Fruit fly (Drosophila melanogaster) whole organism, embryonic: ENCODE data around the gene CG44000.

Experiments
- Aef1 ChIP-seq: fragments of 200-800 bp; sonication (Bioruptor generic); IDR thresholded peaks from 3 replicates; pipeline ENCODE4 v1.3.6; 2022; ENCODE audit warnings: missing biosample characterization, missing genetic modification characterization
- Atf3 ChIP-seq: fragments of 200-800 bp; sonication (Bioruptor generic); optimal IDR thresholded peaks from 3 replicates; lab custom pipeline; 2016; ENCODE audit warnings: missing biosample characterization, missing genetic modification characterization
- Bgb ChIP-seq: fragments of 200-800 bp; sonication (Bioruptor generic); IDR thresholded peaks from 2 replicates; pipeline ENCODE4 v1.3.6; 2022; ENCODE audit warnings: missing biosample characterization, missing genetic modification characterization; ENCODE audit not compliant: partially characterized antibody
- CG10321 ChIP-seq: fragments of 200-800 bp; sonication (Bioruptor generic); IDR thresholded peaks from 2 replicates; pipeline ENCODE4 v1.3.6; 2022; ENCODE audit warnings: missing biosample characterization, missing genetic modification characterization
- CG10565 ChIP-seq: fragments of 200-800 bp; sonication (Bioruptor generic); optimal IDR thresholded peaks from 3 replicates; lab custom pipeline; 2016; ENCODE audit warnings: missing biosample characterization, mild to moderate bottlenecking, missing genetic modification characterization
- CG11093 ChIP-seq: fragments of 200-800 bp; sonication (Bioruptor generic); IDR thresholded peaks from 3 replicates; pipeline ENCODE4 v1.3.6; 2022; ENCODE audit warnings: missing biosample characterization, missing genetic modification characterization
- CG11247 ChIP-seq: fragments of 200-800 bp; sonication (Bioruptor generic); IDR thresholded peaks from 2 replicates; pipeline ENCODE4 v1.3.6; 2022; ENCODE audit warnings: missing biosample characterization, missing genetic modification characterization
- CG11695 ChIP-seq: fragments of 200-800 bp; sonication (Bioruptor generic); IDR thresholded peaks from 3 replicates; pipeline ENCODE4 v1.3.6; 2022; ENCODE audit warnings: missing biosample characterization, missing genetic modification characterization
- CG12391 ChIP-seq: fragments of 200-800 bp; sonication (Bioruptor generic); optimal IDR thresholded peaks from 3 replicates; lab custom pipeline; 2018; ENCODE audit warnings: missing biosample characterization, mild to moderate bottlenecking, missing genetic modification characterization, moderate library complexity
- CG13775 ChIP-seq: fragments of 200-800 bp; sonication (Bioruptor generic); optimal IDR thresholded peaks from 3 replicates; lab custom pipeline; 2017; ENCODE audit warnings: missing biosample characterization, mild to moderate bottlenecking, missing genetic modification characterization
- CG17359 ChIP-seq: fragments of 200-800 bp; sonication (Bioruptor generic); optimal IDR thresholded peaks from 3 replicates; lab custom pipeline; 2018; ENCODE audit warnings: missing biosample characterization, mild to moderate bottlenecking, missing genetic modification characterization, moderate library complexity
- CG2712 ChIP-seq: fragments of 200-800 bp; optimal IDR thresholded peaks from 3 replicates; lab custom pipeline; 2019; ENCODE audit warnings: missing biosample characterization, mild to moderate bottlenecking, missing genetic modification characterization, moderate library complexity
- CG2889 ChIP-seq: fragments of 200-800 bp; sonication (Bioruptor generic); IDR thresholded peaks from 3 replicates; pipeline ENCODE4 v1.3.6; 2022; ENCODE audit warnings: missing biosample characterization, missing genetic modification characterization
- CG31224 ChIP-seq: fragments of 200-800 bp; sonication (Bioruptor generic); IDR thresholded peaks from 2 replicates; pipeline ENCODE4 v1.3.6; 2022; ENCODE audit warnings: missing biosample characterization, missing genetic modification characterization
- CG33557 ChIP-seq: fragments of 200-800 bp; sonication (Bioruptor generic); optimal IDR thresholded peaks from 2 replicates; lab custom pipeline; 2019; ENCODE audit warnings: missing biosample characterization, mild to moderate bottlenecking, missing genetic modification characterization, moderate library complexity
- CG34422 ChIP-seq: fragments of 200-800 bp; sonication (Bioruptor generic); IDR thresholded peaks from 3 replicates; pipeline ENCODE4 v1.3.6; 2022; ENCODE audit warnings: missing biosample characterization, missing genetic modification characterization
- CG3847 ChIP-seq: fragments of 200-800 bp; sonication (Bioruptor generic); IDR thresholded peaks from 2 replicates; pipeline ENCODE4 v1.3.6; 2022; ENCODE audit warnings: missing biosample characterization, missing genetic modification characterization
- CG6683 ChIP-seq: fragments of 200-800 bp; sonication (Bioruptor generic); optimal IDR thresholded peaks from 2 replicates; lab custom pipeline; 2017; ENCODE audit warnings: missing biosample characterization, mild to moderate bottlenecking, missing genetic modification characterization, missing genetic modification reagents
- CG7556 ChIP-seq: fragments of 200-800 bp; sonication (Bioruptor generic); optimal IDR thresholded peaks from 2 replicates; lab custom pipeline; 2017; ENCODE audit warnings: missing biosample characterization, mild to moderate bottlenecking, missing genetic modification characterization
- CG7786 ChIP-seq: fragments of 200-800 bp; sonication (Bioruptor generic); optimal IDR thresholded peaks from 2 replicates; lab custom pipeline; 2016; ENCODE audit warnings: missing biosample characterization, missing genetic modification characterization
- CG7839 ChIP-seq: fragments of 200-800 bp; sonication (Bioruptor generic); optimal IDR thresholded peaks from 3 replicates; lab custom pipeline; 2018; ENCODE audit warnings: missing biosample characterization, mild to moderate bottlenecking, missing genetic modification characterization, moderate library complexity
- CG7928 ChIP-seq: fragments of 200-800 bp; sonication (Bioruptor generic); optimal IDR thresholded peaks from 2 replicates; lab custom pipeline; 2017; ENCODE audit warnings: missing biosample characterization, mild to moderate bottlenecking, missing genetic modification characterization
- CG8290 ChIP-seq, 3 experiments: fragments of 200-800 bp; sonication (Bioruptor generic); optimal IDR thresholded peaks; 2 replicates each; lab custom pipeline; 2016 to 2019; ENCODE audit warnings: missing biosample characterization in 3 of 3, missing genetic modification characterization in 3 of 3, mild to moderate bottlenecking in 2 of 3, moderate library complexity in 1 of 3
- CG8388 ChIP-seq: fragments of 200-800 bp; sonication (Bioruptor generic); optimal IDR thresholded peaks from 2 replicates; lab custom pipeline; 2019; ENCODE audit warnings: missing biosample characterization, mild to moderate bottlenecking, missing genetic modification characterization, moderate library complexity
- CG8924 ChIP-seq: fragments of 200-800 bp; optimal IDR thresholded peaks from 3 replicates; lab custom pipeline; 2019; ENCODE audit warnings: missing biosample characterization, mild to moderate bottlenecking, missing genetic modification characterization, moderate library complexity
- CkIIα-i1 ChIP-seq: fragments of 200-800 bp; sonication (Bioruptor generic); IDR thresholded peaks from 2 replicates; pipeline ENCODE4 v1.3.6; 2022; ENCODE audit warnings: missing biosample characterization, missing genetic modification characterization
- D19A ChIP-seq: fragments of 200-800 bp; optimal IDR thresholded peaks from 3 replicates; lab custom pipeline; 2019; ENCODE audit warnings: missing biosample characterization, mild to moderate bottlenecking, missing genetic modification characterization, moderate library complexity
- Dip3 ChIP-seq: fragments of 200-800 bp; sonication (Bioruptor generic); optimal IDR thresholded peaks from 3 replicates; lab custom pipeline; 2016; ENCODE audit warnings: missing biosample characterization, missing genetic modification characterization
- Fer1 ChIP-seq: fragments of 200-800 bp; sonication (Bioruptor generic); optimal IDR thresholded peaks from 2 replicates; lab custom pipeline; 2017; ENCODE audit warnings: missing biosample characterization, mild to moderate bottlenecking, missing genetic modification characterization
- Gug ChIP-seq: fragments of 200-800 bp; sonication (Bioruptor generic); IDR thresholded peaks from 4 replicates; pipeline ENCODE4 v1.3.6; 2022; ENCODE audit warnings: missing biosample characterization, missing genetic modification characterization
- Jarid2 ChIP-seq: fragments of 200-800 bp; sonication (Bioruptor generic); optimal IDR thresholded peaks from 3 replicates; lab custom pipeline; 2017; ENCODE audit warnings: mild to moderate bottlenecking, missing biosample characterization, missing genetic modification reagents, missing genetic modification characterization
- Mes4 ChIP-seq: fragments of 200-800 bp; sonication (Bioruptor generic); optimal IDR thresholded peaks from 2 replicates; lab custom pipeline; 2016; ENCODE audit warnings: missing biosample characterization, missing genetic modification characterization
- Oli ChIP-seq: fragments of 200-800 bp; sonication (Bioruptor generic); optimal IDR thresholded peaks from 2 replicates; lab custom pipeline; 2018; ENCODE audit warnings: missing biosample characterization, mild to moderate bottlenecking, missing genetic modification characterization, moderate library complexity
- Optix ChIP-seq: fragments of 200-800 bp; sonication (Bioruptor generic); IDR thresholded peaks from 3 replicates; pipeline ENCODE4 v1.3.6; 2022; ENCODE audit warnings: missing biosample characterization, missing genetic modification characterization
- PHDP ChIP-seq: fragments of 200-800 bp; sonication (Bioruptor generic); optimal IDR thresholded peaks from 3 replicates; lab custom pipeline; 2018; ENCODE audit warnings: missing biosample characterization, mild to moderate bottlenecking, missing genetic modification characterization, moderate library complexity
- Sox102F ChIP-seq: fragments of 200-800 bp; sonication (Bioruptor generic); optimal IDR thresholded peaks from 2 replicates; lab custom pipeline; 2018; ENCODE audit warnings: missing biosample characterization, mild to moderate bottlenecking, missing genetic modification characterization, moderate library complexity
- Spps ChIP-seq: fragments of 200-800 bp; sonication (Bioruptor generic); optimal IDR thresholded peaks from 2 replicates; lab custom pipeline; 2018; ENCODE audit warnings: missing biosample characterization, mild to moderate bottlenecking, missing genetic modification characterization
- ab ChIP-seq: fragments of 200-800 bp; sonication (Bioruptor generic); optimal IDR thresholded peaks from 2 replicates; lab custom pipeline; 2016; ENCODE audit warnings: missing biosample characterization, missing genetic modification characterization
- chn ChIP-seq: fragments of 200-800 bp; sonication (Bioruptor generic); optimal IDR thresholded peaks from 2 replicates; lab custom pipeline; 2016; ENCODE audit warnings: missing biosample characterization, missing genetic modification characterization
- disco-r ChIP-seq: fragments of 200-800 bp; sonication (Bioruptor generic); optimal IDR thresholded peaks from 2 replicates; lab custom pipeline; 2016; ENCODE audit warnings: missing biosample characterization, missing genetic modification characterization
- emc ChIP-seq: fragments of 200-800 bp; sonication (Bioruptor generic); optimal IDR thresholded peaks from 2 replicates; lab custom pipeline; 2016; ENCODE audit warnings: missing biosample characterization, missing genetic modification characterization
- esg ChIP-seq: fragments of 200-800 bp; sonication (Bioruptor generic); conservative IDR thresholded peaks from 2 replicates; pipeline ENCODE4 v1.3.6; 2022; ENCODE audit warnings: missing biosample characterization, missing genetic modification characterization
- gcm2 ChIP-seq: fragments of 200-800 bp; sonication (Bioruptor generic); optimal IDR thresholded peaks from 2 replicates; lab custom pipeline; 2016; ENCODE audit warnings: missing biosample characterization, missing genetic modification characterization
- nerfin-2 ChIP-seq: fragments of 200-800 bp; sonication (Bioruptor generic); IDR thresholded peaks from 2 replicates; pipeline ENCODE4 v1.3.6; 2022; ENCODE audit warnings: missing biosample characterization, missing genetic modification characterization; ENCODE audit not compliant: partially characterized antibody
- onecut ChIP-seq: fragments of 200-800 bp; sonication (Bioruptor generic); IDR thresholded peaks from 2 replicates; pipeline ENCODE4 v1.3.6; 2022; ENCODE audit warnings: missing biosample characterization, missing genetic modification characterization
- pum ChIP-seq: fragments of 200-800 bp; sonication (Bioruptor generic); optimal IDR thresholded peaks from 2 replicates; lab custom pipeline; 2016; ENCODE audit warnings: missing biosample characterization, missing genetic modification characterization
- sim ChIP-seq: fragments of 200-800 bp; sonication (Bioruptor generic); IDR thresholded peaks from 2 replicates; pipeline ENCODE4 v1.3.6; 2022; ENCODE audit warnings: missing biosample characterization, missing genetic modification characterization
- slbo ChIP-seq: fragments of 200-800 bp; sonication (Bioruptor generic); IDR thresholded peaks from 2 replicates; pipeline ENCODE4 v1.3.6; 2022; ENCODE audit warnings: missing biosample characterization, missing genetic modification characterization
- so ChIP-seq: fragments of 200-800 bp; sonication (Bioruptor generic); IDR thresholded peaks from 3 replicates; pipeline ENCODE4 v1.3.6; 2022; ENCODE audit warnings: missing biosample characterization, missing genetic modification characterization
- toy ChIP-seq: fragments of 200-800 bp; sonication (Bioruptor generic); IDR thresholded peaks from 2 replicates; pipeline ENCODE4 v1.3.6; 2022; ENCODE audit warnings: missing biosample characterization, missing genetic modification characterization
- tx ChIP-seq: fragments of 200-800 bp; sonication (Bioruptor generic); optimal IDR thresholded peaks from 2 replicates; lab custom pipeline; 2016; ENCODE audit warnings: missing biosample characterization, missing genetic modification characterization
- zf30C ChIP-seq: fragments of 200-800 bp; sonication (Bioruptor generic); optimal IDR thresholded peaks from 3 replicates; lab custom pipeline; 2018; ENCODE audit warnings: missing biosample characterization, mild to moderate bottlenecking, missing genetic modification characterization

CG44000 gene

dm6 chr2L:5085561-5085960 is 42.5 kb downstream of the CG44000 start (continued):
- TF ChIP-seq CG8290 (GFP tag; optimal IDR thresholded peaks at IDR 0.05; lab: Kevin White, UChicago) = no peak
- TF ChIP-seq CG8290 (tag; optimal IDR thresholded peaks at IDR 0.05; lab: Kevin White, UChicago) = no peak
- no peak for TF ChIP-seq esg (GFP tag; lab: Robert Waterston, UW)
- peak; percentile 46; the same call in 1 of the 2 replicates for TF ChIP-seq slbo (GFP tag; lab: Robert Waterston, UW)
- no peak for TF ChIP-seq disco-r (GFP tag; lab: Kevin White, UChicago)
- peak; percentile 8 for TF ChIP-seq CG2712 (tag; lab: Kevin White, UChicago)
- TF ChIP-seq zf30C (GFP tag; lab: Kevin White, UChicago) = no peak
- TF ChIP-seq CG11247 (GFP tag; lab: Robert Waterston, UW) = 0 out of 2 replicates have a peak, but pooled peaks have one; percentile 18
- TF ChIP-seq Bgb (GFP tag; lab: Robert Waterston, UW) = no peak
- TF ChIP-seq gcm2 (GFP tag; lab: Kevin White, UChicago) = no peak
- no peak for TF ChIP-seq Gug (GFP tag; lab: Robert Waterston, UW)
- no peak for TF ChIP-seq emc (GFP tag; lab: Kevin White, UChicago)
- TF ChIP-seq nerfin-2 (GFP tag; lab: Robert Waterston, UW) = no peak
- no peak for TF ChIP-seq Dip3 (GFP tag; lab: Kevin White, UChicago)
- TF ChIP-seq ab (GFP tag; lab: Kevin White, UChicago) = no peak
- TF ChIP-seq chn = no peak
- TF ChIP-seq Jarid2 (GFP tag; lab: Kevin White, UChicago) = no peak
- no peak for TF ChIP-seq CG2889 (GFP tag; lab: Robert Waterston, UW)
- no peak for TF ChIP-seq CG7556
- TF ChIP-seq onecut (GFP tag; lab: Robert Waterston, UW) = no peak
- peak; percentile 21 for TF ChIP-seq CG12391 (tag; lab: Kevin White, UChicago)
- no peak for TF ChIP-seq Aef1 (GFP tag; lab: Robert Waterston, UW)
- TF ChIP-seq CG3847 (GFP tag; lab: Robert Waterston, UW) = no peak
- no peak for TF ChIP-seq tx (GFP tag; lab: Kevin White, UChicago)
- peak; percentile 1 for TF ChIP-seq Oli (tag; lab: Kevin White, UChicago)
- TF ChIP-seq CG6683 (GFP tag; lab: Kevin White, UChicago) = no peak
- TF ChIP-seq CG7839 = peak; percentile 28
- no peak for TF ChIP-seq pum (GFP tag; lab: Kevin White, UChicago)
- no peak for TF ChIP-seq CG33557 (GFP tag; lab: Kevin White, UChicago)
- TF ChIP-seq CG31224 (GFP tag; lab: Robert Waterston, UW) = no peak
- TF ChIP-seq Optix (GFP tag; lab: Robert Waterston, UW) = no peak
- no peak for TF ChIP-seq CkIIα-i1 (GFP tag; lab: Robert Waterston, UW)
- no peak for TF ChIP-seq CG17359 (tag; lab: Kevin White, UChicago)
- TF ChIP-seq CG13775 (GFP tag; lab: Kevin White, UChicago) = no peak
- no peak for TF ChIP-seq CG10565
- no peak for TF ChIP-seq CG7786 (GFP tag; lab: Kevin White, UChicago)
- no peak for TF ChIP-seq so (GFP tag; lab: Robert Waterston, UW)
- no peak for TF ChIP-seq Atf3 (GFP tag; lab: Kevin White, UChicago)
- no peak for TF ChIP-seq CG7928 (GFP tag; lab: Kevin White, UChicago)
- no peak for TF ChIP-seq CG34422 (GFP tag; lab: Robert Waterston, UW)
- TF ChIP-seq CG11695 (GFP tag; lab: Robert Waterston, UW) = no peak
- no peak for TF ChIP-seq CG11093 (GFP tag; lab: Robert Waterston, UW)
- TF ChIP-seq D19A = no peak
- no peak for TF ChIP-seq PHDP (tag; lab: Kevin White, UChicago)
- peak; percentile 16 for TF ChIP-seq CG8388 (GFP tag; lab: Kevin White, UChicago)
- TF ChIP-seq toy (GFP tag; lab: Robert Waterston, UW) = no peak
- TF ChIP-seq Sox102F = peak; percentile 9
- no peak for TF ChIP-seq CG8924 (tag; lab: Kevin White, UChicago)
- TF ChIP-seq Fer1 = no peak
- no peak for TF ChIP-seq sim (GFP tag; lab: Robert Waterston, UW)
- TF ChIP-seq CG10321 (GFP tag; lab: Robert Waterston, UW) = no peak
- TF ChIP-seq Spps = no peak
- no peak for TF ChIP-seq Mes4 (GFP tag; lab: Kevin White, UChicago)
